Fruit fly (Drosophila melanogaster) whole organism, wandering third instar larva: ENCODE data around the gene CG32075.

Source experiments
- CG9705 ChIP-seq: fragments of 200-800 bp; sonication (Bioruptor generic); optimal IDR thresholded peaks from 2 replicates; lab custom pipeline; 2018; ENCODE audit warnings: missing biosample characterization, mild to moderate bottlenecking, missing genetic modification characterization
- Hnf4 ChIP-seq: fragments of 200-800 bp; sonication (Bioruptor generic); optimal IDR thresholded peaks from 2 replicates; lab custom pipeline; 2016; ENCODE audit warnings: missing biosample characterization, mild to moderate bottlenecking, missing genetic modification characterization
- Mio ChIP-seq: sonication (Bioruptor generic); optimal IDR thresholded peaks from 2 replicates; lab custom pipeline; 2016; ENCODE audit warnings: missing biosample characterization, missing genetic modification characterization
- br ChIP-seq: fragments of 200-800 bp; sonication (Bioruptor generic); optimal IDR thresholded peaks from 2 replicates; lab custom pipeline; 2016; ENCODE audit warnings: missing biosample characterization, missing genetic modification characterization
- brk ChIP-seq: fragments of 200-800 bp; sonication (Bioruptor generic); optimal IDR thresholded peaks from 2 replicates; lab custom pipeline; 2016; ENCODE audit warnings: missing biosample characterization, mild to moderate bottlenecking, missing genetic modification characterization
- dl ChIP-seq, 2 experiments: fragments of 175-275, 200-275 bp in 1 of 2; fragments of 200-275 bp in 1 of 2; sonication (Bioruptor generic); optimal IDR thresholded peaks; lab custom pipeline; 2018; ENCODE audit warnings: mild to moderate bottlenecking in 2 of 2, missing biosample characterization in 2 of 2, missing genetic modification characterization in 2 of 2, moderate library complexity in 2 of 2; ENCODE audit not compliant: partially characterized antibody in 2 of 2, insufficient read depth in 1 of 2
- foxo ChIP-seq, 2 experiments: fragments of 200-800 bp; sonication (Bioruptor generic); optimal IDR thresholded peaks; 2 replicates in 1 of 2; 3 replicates in 1 of 2; lab custom pipeline; 2016 to 2017; ENCODE audit warnings: missing biosample characterization in 2 of 2, missing genetic modification characterization in 2 of 2
- fru ChIP-seq: fragments of 200-800 bp; sonication (Bioruptor generic); optimal IDR thresholded peaks from 3 replicates; lab custom pipeline; 2016; ENCODE audit warnings: missing biosample characterization, mild to moderate bottlenecking, missing genetic modification characterization
- jim ChIP-seq: fragments of 175-275, 200-325 bp; sonication (Bioruptor generic); optimal IDR thresholded peaks from 2 replicates; lab custom pipeline; 2016; ENCODE audit warnings: missing biosample characterization, mild to moderate bottlenecking, missing genetic modification characterization
- psq ChIP-seq: fragments of 200-800 bp; sonication (Bioruptor generic); optimal IDR thresholded peaks from 3 replicates; lab custom pipeline; 2017; ENCODE audit warnings: missing biosample characterization, mild to moderate bottlenecking, missing genetic modification characterization, moderate library complexity
- rgr ChIP-seq: fragments of 200-800 bp; sonication (Bioruptor generic); optimal IDR thresholded peaks from 3 replicates; lab custom pipeline; 2016; ENCODE audit warnings: missing biosample characterization, mild to moderate bottlenecking, missing genetic modification characterization
- tai ChIP-seq: sonication (Bioruptor generic); optimal IDR thresholded peaks from 2 replicates; lab custom pipeline; 2016; ENCODE audit warnings: missing biosample characterization, missing genetic modification characterization

- TF ChIP-seq fru (GFP tag; lab: Kevin White, UChicago): no peak
- no peak for TF ChIP-seq psq
- no peak for TF ChIP-seq jim (GFP tag; lab: Kevin White, UChicago)
- no peak for TF ChIP-seq dl (GFP tag; optimal IDR thresholded peaks at IDR 0.05; lab: Kevin White, UChicago; ENCODE audit: insufficient read depth in 1 of 2, partially characterized antibody in 2 of 2)
- no peak for TF ChIP-seq CG9705
- no peak for TF ChIP-seq Hnf4 (GFP tag; lab: Kevin White, UChicago)
- TF ChIP-seq br (GFP tag; lab: Kevin White, UChicago): no peak
- no peak for TF ChIP-seq tai (GFP tag; lab: Kevin White, UChicago)
- TF ChIP-seq Mio: no peak
- TF ChIP-seq rgr (GFP tag; lab: Kevin White, UChicago): no peak
- TF ChIP-seq foxo (GFP tag; optimal IDR thresholded peaks at IDR 0.05; lab: Kevin White, UChicago): no peak
- no peak for TF ChIP-seq brk (GFP tag; lab: Kevin White, UChicago)
Observed at dm6 chr3L:11049414-11049813, 15.3 kb downstream of the CG32075 start.
